Fruit fly (Drosophila melanogaster) whole organism, embryonic: ENCODE results near the gene CG32631.
A peak's percentile ranks its signal among the peaks of the same experiment; 100 is the strongest.

ENCODE experiments used
- Aef1 ChIP-seq: fragments of 200-800 bp; sonication (Bioruptor generic); IDR thresholded peaks from 3 replicates; pipeline ENCODE4 v1.3.6; 2022; ENCODE audit warnings: missing biosample characterization, missing genetic modification characterization
- CG10267 ChIP-seq: fragments of 200-800 bp; sonication (Bioruptor generic); optimal IDR thresholded peaks from 2 replicates; lab custom pipeline; 2018; ENCODE audit warnings: missing biosample characterization, mild to moderate bottlenecking, missing genetic modification characterization, moderate library complexity
- CG10321 ChIP-seq: fragments of 200-800 bp; sonication (Bioruptor generic); IDR thresholded peaks from 2 replicates; pipeline ENCODE4 v1.3.6; 2022; ENCODE audit warnings: missing biosample characterization, missing genetic modification characterization
- CG13287 ChIP-seq: fragments of 200-800 bp; sonication (Bioruptor generic); IDR thresholded peaks from 2 replicates; pipeline ENCODE4 v1.3.6; 2022; ENCODE audit warnings: missing biosample characterization, missing genetic modification characterization; ENCODE audit not compliant: partially characterized antibody
- CG15514 ChIP-seq: fragments of 200-800 bp; sonication (Bioruptor generic); optimal IDR thresholded peaks from 3 replicates; lab custom pipeline; 2017; ENCODE audit warnings: missing biosample characterization, missing genetic modification characterization, mild to moderate bottlenecking, moderate library complexity, missing genetic modification reagents
- CG17186 ChIP-seq: fragments of 200-800 bp; sonication (Bioruptor generic); optimal IDR thresholded peaks from 3 replicates; lab custom pipeline; 2017; ENCODE audit warnings: missing biosample characterization, missing genetic modification reagents, missing genetic modification characterization
- CG18599 ChIP-seq: fragments of 200-800 bp; sonication (Bioruptor generic); optimal IDR thresholded peaks from 3 replicates; lab custom pipeline; 2017; ENCODE audit warnings: missing biosample characterization, missing genetic modification characterization, mild to moderate bottlenecking, moderate library complexity, missing genetic modification reagents
- CG2116 ChIP-seq: fragments of 200-800 bp; sonication (Bioruptor generic); optimal IDR thresholded peaks from 3 replicates; lab custom pipeline; 2018; ENCODE audit warnings: missing biosample characterization, mild to moderate bottlenecking, missing genetic modification characterization
- CG34224 ChIP-seq: fragments of 200-800 bp; sonication (Bioruptor generic); IDR thresholded peaks from 3 replicates; pipeline ENCODE4 v1.3.6; 2022; ENCODE audit warnings: missing biosample characterization, missing genetic modification characterization; ENCODE audit not compliant: partially characterized antibody
- CG43689 ChIP-seq: fragments of 200-800 bp; sonication (Bioruptor generic); IDR thresholded peaks from 2 replicates; pipeline ENCODE4 v1.3.6; 2022; ENCODE audit warnings: missing biosample characterization, missing genetic modification characterization
- CG4617 ChIP-seq: fragments of 200-800 bp; sonication (Bioruptor generic); optimal IDR thresholded peaks from 3 replicates; lab custom pipeline; 2016; ENCODE audit warnings: missing biosample characterization, missing genetic modification characterization, borderline replicate concordance
- CG6854 ChIP-seq: fragments of 200-800 bp; sonication (Bioruptor generic); optimal IDR thresholded peaks from 3 replicates; lab custom pipeline; 2017; ENCODE audit warnings: missing biosample characterization, mild to moderate bottlenecking, missing genetic modification characterization
- CTCF ChIP-seq: fragments of 200-800 bp; sonication (Bioruptor generic); optimal IDR thresholded peaks from 2 replicates; lab custom pipeline; 2017; ENCODE audit warnings: missing biosample characterization, mild to moderate bottlenecking, missing genetic modification characterization, moderate library complexity
- Doc3 ChIP-seq: fragments of 200-800 bp; sonication (Bioruptor generic); IDR thresholded peaks from 3 replicates; pipeline ENCODE4 v1.3.6; 2022; ENCODE audit warnings: missing biosample characterization, missing genetic modification characterization; ENCODE audit not compliant: partially characterized antibody
- Dp ChIP-seq: fragments of 200-800 bp; sonication (Bioruptor generic); optimal IDR thresholded peaks from 2 replicates; lab custom pipeline; 2018; ENCODE audit warnings: missing biosample characterization, mild to moderate bottlenecking, missing genetic modification characterization, moderate library complexity
- Dref ChIP-seq: fragments of 200-800 bp; sonication (Bioruptor generic); IDR thresholded peaks from 2 replicates; pipeline ENCODE4 v1.3.6; 2022; ENCODE audit warnings: missing biosample characterization, missing genetic modification characterization
- Elba2 ChIP-seq: fragments of 200-800 bp; sonication (Bioruptor generic); optimal IDR thresholded peaks from 3 replicates; lab custom pipeline; 2016; ENCODE audit warnings: missing biosample characterization, missing genetic modification characterization
- Gsc ChIP-seq: fragments of 200-800 bp; sonication (Bioruptor generic); IDR thresholded peaks from 2 replicates; pipeline ENCODE4 v1.3.6; 2022; ENCODE audit warnings: missing biosample characterization, missing genetic modification characterization
- HLH4C ChIP-seq: fragments of 200-800 bp; sonication (Bioruptor generic); IDR thresholded peaks from 3 replicates; pipeline ENCODE4 v1.3.6; 2022; ENCODE audit warnings: missing biosample characterization, missing genetic modification characterization; ENCODE audit not compliant: partially characterized antibody
- Hr3 ChIP-seq: fragments of 200-800 bp; sonication (Bioruptor generic); optimal IDR thresholded peaks from 3 replicates; lab custom pipeline; 2016; ENCODE audit warnings: missing biosample characterization, missing genetic modification characterization
- MBD-R2 ChIP-seq: fragments of 200-800 bp; sonication (Bioruptor generic); IDR thresholded peaks from 2 replicates; pipeline ENCODE4 v1.3.6; 2022; ENCODE audit warnings: missing biosample characterization, missing genetic modification characterization
- MESR4 ChIP-seq: fragments of 200-800 bp; sonication (Bioruptor generic); optimal IDR thresholded peaks from 2 replicates; lab custom pipeline; 2018; ENCODE audit warnings: missing biosample characterization, mild to moderate bottlenecking, missing genetic modification characterization, moderate library complexity
- Med ChIP-seq: fragments of 200-800 bp; sonication (Bioruptor generic); peaks from one replicate; lab custom pipeline; 2016; ENCODE audit warnings: missing biosample characterization, missing genetic modification characterization, mild to moderate bottlenecking, inconsistent platforms, moderate library complexity
- Myb ChIP-seq: fragments of 200-800 bp; sonication (Bioruptor generic); optimal IDR thresholded peaks from 2 replicates; lab custom pipeline; 2016; ENCODE audit warnings: missing biosample characterization, missing genetic modification characterization
- NFAT ChIP-seq: fragments of 200-800 bp; sonication (Bioruptor generic); IDR thresholded peaks from 2 replicates; pipeline ENCODE4 v1.3.6; 2022; ENCODE audit warnings: missing biosample characterization, missing genetic modification characterization
- Nf-YC ChIP-seq: fragments of 200-800 bp; optimal IDR thresholded peaks from 3 replicates; lab custom pipeline; 2019; ENCODE audit warnings: missing biosample characterization, mild to moderate bottlenecking, missing genetic modification characterization, moderate library complexity
- Sry-δ ChIP-seq: fragments of 200-800 bp; sonication (Bioruptor generic); optimal IDR thresholded peaks from 2 replicates; lab custom pipeline; 2016; ENCODE audit warnings: missing biosample characterization, missing genetic modification characterization
- YL-1 ChIP-seq: fragments of 200-800 bp; sonication (Bioruptor generic); optimal IDR thresholded peaks from 3 replicates; lab custom pipeline; 2017; ENCODE audit warnings: missing biosample characterization, mild to moderate bottlenecking, missing genetic modification characterization
- br ChIP-seq: fragments of >200 bp; optimal IDR thresholded peaks from 2 replicates; lab custom pipeline; 2017
- btn ChIP-seq: fragments of 200-800 bp; sonication (Bioruptor generic); optimal IDR thresholded peaks from 2 replicates; lab custom pipeline; 2016; ENCODE audit warnings: missing biosample characterization, missing genetic modification characterization
- chinmo ChIP-seq: fragments of 200-800 bp; sonication (Bioruptor generic); IDR thresholded peaks from 4 replicates; pipeline ENCODE4 v1.3.6; 2022; ENCODE audit warnings: missing biosample characterization, missing genetic modification characterization; ENCODE audit not compliant: partially characterized antibody
- hbn ChIP-seq: fragments of 200-800 bp; sonication (Bioruptor generic); IDR thresholded peaks from 2 replicates; pipeline ENCODE4 v1.3.6; 2022; ENCODE audit warnings: missing biosample characterization, missing genetic modification characterization; ENCODE audit not compliant: partially characterized antibody
- insv ChIP-seq, 2 experiments: fragments of 200-800 bp; sonication (Bioruptor generic); optimal IDR thresholded peaks; 3 replicates each; lab custom pipeline; 2016 to 2018; ENCODE audit warnings: missing biosample characterization in 2 of 2, missing genetic modification characterization in 2 of 2
- inv ChIP-seq: fragments of 200-800 bp; sonication (Bioruptor generic); IDR thresholded peaks from 2 replicates; pipeline ENCODE4 v1.3.6; 2022; ENCODE audit warnings: missing biosample characterization, missing genetic modification characterization; ENCODE audit not compliant: partially characterized antibody
- knrl ChIP-seq: fragments of 200-800 bp; sonication (Bioruptor generic); IDR thresholded peaks from 3 replicates; pipeline ENCODE4 v1.3.6; 2022; ENCODE audit warnings: missing biosample characterization, missing genetic modification characterization; ENCODE audit not compliant: partially characterized antibody
- pho ChIP-seq: fragments of 200-800 bp; sonication (Bioruptor generic); optimal IDR thresholded peaks from 2 replicates; lab custom pipeline; 2016; ENCODE audit warnings: missing biosample characterization, missing genetic modification characterization
- salm ChIP-seq: fragments of 200-800 bp; sonication (Bioruptor generic); optimal IDR thresholded peaks from 2 replicates; lab custom pipeline; 2018; ENCODE audit warnings: missing biosample characterization, mild to moderate bottlenecking, missing genetic modification characterization
- tin ChIP-seq: fragments of 200-800 bp; sonication (Bioruptor generic); optimal IDR thresholded peaks from 3 replicates; lab custom pipeline; 2016; ENCODE audit warnings: missing biosample characterization, missing genetic modification characterization
- unc-4 ChIP-seq: fragments of 200-800 bp; sonication (Bioruptor generic); IDR thresholded peaks from 2 replicates; pipeline ENCODE4 v1.3.6; 2022; ENCODE audit warnings: missing biosample characterization, missing genetic modification characterization; ENCODE audit not compliant: partially characterized antibody
- vnd ChIP-seq: fragments of 200-800 bp; sonication (Bioruptor generic); IDR thresholded peaks from 3 replicates; pipeline ENCODE4 v1.3.6; 2022; ENCODE audit warnings: missing biosample characterization, missing genetic modification characterization; ENCODE audit not compliant: partially characterized antibody

The CG32631 gene

DNA sequence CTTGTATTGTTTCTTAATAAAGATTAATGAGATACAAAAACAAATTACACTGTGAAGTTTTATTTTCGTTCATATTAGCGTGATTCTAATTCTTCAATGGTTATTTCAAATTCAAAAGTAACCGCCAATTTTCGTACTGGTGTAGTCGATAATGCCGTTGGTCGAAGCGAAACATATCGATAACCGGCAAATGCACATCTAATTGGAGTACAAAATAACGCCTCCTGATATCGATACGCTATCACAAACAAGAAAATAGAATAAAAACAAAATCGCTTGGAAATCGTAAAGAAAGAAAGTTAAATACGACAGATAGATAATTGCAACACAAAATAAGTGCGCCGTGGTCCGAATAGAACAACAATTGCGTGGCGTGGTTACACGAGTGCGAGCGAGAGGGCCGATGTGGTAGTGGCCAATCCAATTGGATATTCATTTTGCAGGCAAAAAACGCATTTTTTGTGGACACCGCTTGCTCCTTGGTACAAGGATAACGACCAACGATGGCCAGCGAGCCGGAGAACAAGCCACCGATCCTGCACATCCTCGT, 49.7 kb downstream of the CG32631 start (continued):
- peak; percentile 6 for TF ChIP-seq CG10267 (tag; lab: Kevin White, UChicago)
- no peak for TF ChIP-seq pho
- peak; percentile 74 for TF ChIP-seq hbn (GFP tag; lab: Robert Waterston, UW)
- peak; percentile 27 for TF ChIP-seq Med (GFP tag; lab: Kevin White, UChicago)
- TF ChIP-seq Nf-YC (tag; lab: Kevin White, UChicago) = peak; percentile 87
- peak; percentile 75 for TF ChIP-seq CG34224 (GFP tag; lab: Robert Waterston, UW)
- peak; percentile 68 for TF ChIP-seq HLH4C (GFP tag; lab: Robert Waterston, UW)
- TF ChIP-seq CG18599 (GFP tag; lab: Kevin White, UChicago) = no peak
- no peak for TF ChIP-seq CG10321 (GFP tag; lab: Robert Waterston, UW)
- TF ChIP-seq CG6854 (GFP tag; lab: Kevin White, UChicago) = no peak
- TF ChIP-seq Aef1 (GFP tag; lab: Robert Waterston, UW) = no peak
- peak; percentile 67 for TF ChIP-seq CG15514 (GFP tag; lab: Kevin White, UChicago)
- peak; percentile 0 for TF ChIP-seq CTCF (GFP tag; lab: Kevin White, UChicago)
- peak; percentile 70 for TF ChIP-seq CG4617 (GFP tag; lab: Kevin White, UChicago)
- TF ChIP-seq Dp (GFP tag; lab: Kevin White, UChicago) = peak; percentile 86
- no peak for TF ChIP-seq tin
- no peak for TF ChIP-seq Hr3 (GFP tag; lab: Kevin White, UChicago)
- TF ChIP-seq CG43689 = no peak
- peak; percentile 35; the same call in 1 of the 2 replicates for TF ChIP-seq MBD-R2
- TF ChIP-seq vnd (GFP tag; lab: Robert Waterston, UW) = peak; percentile 59; the same call in 1 of the 3 replicates
- no peak for TF ChIP-seq br
- no peak for TF ChIP-seq btn (GFP tag; lab: Kevin White, UChicago)
- TF ChIP-seq MESR4 (GFP tag; lab: Kevin White, UChicago) = peak; percentile 69
- TF ChIP-seq YL-1 = peak; percentile 25
- peak; percentile 79 for TF ChIP-seq Dref (GFP tag; lab: Robert Waterston, UW)
- peak; percentile 84 for TF ChIP-seq CG13287 (GFP tag; lab: Robert Waterston, UW)
- TF ChIP-seq inv (GFP tag; lab: Robert Waterston, UW) = 0 out of 2 replicates have a peak, but pooled peaks have one; percentile 31
- TF ChIP-seq CG2116 (GFP tag; lab: Kevin White, UChicago) = peak; percentile 97
- TF ChIP-seq Sry-δ = peak; percentile 70
- peak; percentile 71 for TF ChIP-seq unc-4 (GFP tag; lab: Robert Waterston, UW)
- TF ChIP-seq Elba2 (GFP tag; lab: Kevin White, UChicago) = peak; percentile 61
- TF ChIP-seq knrl (GFP tag; lab: Robert Waterston, UW) = peak; percentile 56; the same call in 2 of the 3 replicates
- TF ChIP-seq NFAT (GFP tag; lab: Robert Waterston, UW) = no peak
- peak; percentile 78 to 96 for TF ChIP-seq insv (GFP tag; optimal IDR thresholded peaks at IDR 0.05; lab: Kevin White, UChicago)
- 0 out of 4 replicates have a peak, but pooled peaks have one; percentile 43 for TF ChIP-seq chinmo (GFP tag; lab: Robert Waterston, UW)
- TF ChIP-seq Doc3 (GFP tag; lab: Robert Waterston, UW) = peak; percentile 34; the same call in 1 of the 3 replicates
- no peak for TF ChIP-seq Gsc
- peak; percentile 7 for TF ChIP-seq CG17186 (GFP tag; lab: Kevin White, UChicago)
- peak; percentile 86 for TF ChIP-seq Myb (GFP tag; lab: Kevin White, UChicago)
- no peak for TF ChIP-seq salm (tag; lab: Kevin White, UChicago)
